Worm (Caenorhabditis elegans) whole organism, L4 larva: ENCODE data around the gene R09A1.3.

ENCODE experiments used
- F10B5.3 ChIP-seq: sonication (generic microtip); optimal IDR thresholded peaks from 2 replicates; lab custom pipeline; 2016; ENCODE audit warnings: mild to moderate bottlenecking, missing genetic modification characterization, missing compliant biosample characterization
- F37D6.2 ChIP-seq: sonication (generic microtip); optimal IDR thresholded peaks from 2 replicates; lab custom pipeline; 2016; ENCODE audit warnings: mild to moderate bottlenecking, missing genetic modification characterization, missing compliant biosample characterization
- R02D3.7 ChIP-seq: fragments of 150-350 bp; sonication (generic microtip); optimal IDR thresholded peaks from 3 replicates; lab custom pipeline; 2014; ENCODE audit warnings: missing biosample characterization, missing genetic modification characterization
- Y105C5A.15 ChIP-seq: fragments of 200-800 bp; sonication (Bioruptor generic); IDR thresholded peaks from 2 replicates; pipeline ENCODE4 v1.3.6; 2022; ENCODE audit warnings: missing genetic modification characterization, missing compliant biosample characterization
- Y5F2A.4 ChIP-seq: fragments of 200-800 bp; sonication (Bioruptor generic); optimal IDR thresholded peaks from 2 replicates; lab custom pipeline; 2018; ENCODE audit warnings: mild to moderate bottlenecking, missing genetic modification characterization, missing compliant biosample characterization
- Y75B8A.6 ChIP-seq: fragments of 200-800 bp; sonication (Bioruptor generic); IDR thresholded peaks from 2 replicates; pipeline ENCODE4 v1.3.6; 2022; ENCODE audit warnings: missing genetic modification reagents, missing genetic modification characterization, missing compliant biosample characterization
- ZK337.2 ChIP-seq: fragments of 200-800 bp; sonication (Bioruptor generic); IDR thresholded peaks from 2 replicates; pipeline ENCODE4 v1.3.6; 2022; ENCODE audit warnings: missing genetic modification reagents, missing genetic modification characterization, missing compliant biosample characterization
- ZK546.5 ChIP-seq, 2 experiments: sonication (generic microtip); optimal IDR thresholded peaks; 2 replicates each; lab custom pipeline; 2017; ENCODE audit warnings: missing biosample characterization in 2 of 2, missing genetic modification characterization in 2 of 2
- aha-1 ChIP-seq: fragments of 150-350 bp; peaks from one replicate; lab custom pipeline; 2014; ENCODE audit warnings: missing biosample characterization, missing genetic modification characterization
- ama-1 ChIP-seq: fragments of 150-350 bp; optimal IDR thresholded peaks from 2 replicates; lab custom pipeline; 2014; ENCODE audit warnings: inconsistent platforms, mixed read lengths
- attf-4 ChIP-seq: sonication (generic microtip); optimal IDR thresholded peaks from 3 replicates; lab custom pipeline; 2017; ENCODE audit warnings: missing biosample characterization, missing genetic modification characterization
- ceh-20 ChIP-seq: fragments of 200-800 bp; sonication (Bioruptor generic); IDR thresholded peaks from 2 replicates; pipeline ENCODE4 v1.3.6; 2022; ENCODE audit warnings: missing genetic modification reagents, missing genetic modification characterization, missing compliant biosample characterization
- ceh-32 ChIP-seq: sonication (generic microtip); optimal IDR thresholded peaks from 2 replicates; lab custom pipeline; 2016; ENCODE audit warnings: mild to moderate bottlenecking, missing genetic modification characterization, missing compliant biosample characterization; ENCODE audit not compliant: poor library complexity
- ceh-44 ChIP-seq: fragments of 200-800 bp; sonication (Bioruptor generic); IDR thresholded peaks from 2 replicates; pipeline ENCODE4 v1.3.6; 2022; ENCODE audit warnings: missing genetic modification reagents, missing genetic modification characterization, missing compliant biosample characterization
- ces-1 ChIP-seq: fragments of 150-350 bp; sonication (generic microtip); optimal IDR thresholded peaks from 4 replicates; lab custom pipeline; 2014; ENCODE audit warnings: missing biosample characterization, missing genetic modification reagents, missing genetic modification characterization
- cey-2 ChIP-seq: sonication (generic microtip); optimal IDR thresholded peaks from 3 replicates; lab custom pipeline; 2017; ENCODE audit warnings: missing genetic modification characterization, mild to moderate bottlenecking, missing compliant biosample characterization, antibody characterized with exemption, borderline replicate concordance; ENCODE audit not compliant: insufficient read depth
- ctbp-1 ChIP-seq: fragments of 200-800 bp; sonication (Bioruptor generic); IDR thresholded peaks from 2 replicates; pipeline ENCODE4 v1.3.6; 2022; ENCODE audit warnings: missing genetic modification reagents, missing genetic modification characterization, missing compliant biosample characterization
- duxl-1 ChIP-seq: sonication (generic microtip); optimal IDR thresholded peaks from 2 replicates; lab custom pipeline; 2016; ENCODE audit warnings: mild to moderate bottlenecking, missing genetic modification characterization, moderate library complexity, missing compliant biosample characterization; ENCODE audit not compliant: poor library complexity
- dve-1 ChIP-seq: sonication (generic microtip); optimal IDR thresholded peaks from 2 replicates; lab custom pipeline; 2017; ENCODE audit warnings: antibody characterized with exemption, mild to moderate bottlenecking, missing genetic modification characterization, missing compliant biosample characterization; ENCODE audit not compliant: insufficient read depth
- fkh-10 ChIP-seq: fragments of 150-350 bp; optimal IDR thresholded peaks from 2 replicates; lab custom pipeline; 2014; ENCODE audit warnings: missing biosample characterization, missing genetic modification reagents, missing genetic modification characterization
- hif-1 ChIP-seq, 2 experiments: sonication (generic microtip); optimal IDR thresholded peaks; 2 replicates each; lab custom pipeline; 2016 to 2017; ENCODE audit warnings: missing compliant biosample characterization in 2 of 2, missing genetic modification characterization in 2 of 2, missing genetic modification reagents in 2 of 2, missing genotype in 2 of 2, mild to moderate bottlenecking in 1 of 2
- hmg-1.1 ChIP-seq: fragments of 200-800 bp; sonication (Bioruptor generic); IDR thresholded peaks from 2 replicates; pipeline ENCODE4 v1.3.6; 2022; ENCODE audit warnings: missing genetic modification reagents, missing genetic modification characterization, missing compliant biosample characterization
- lin-1 ChIP-seq: fragments of 200-800 bp; sonication (Bioruptor generic); IDR thresholded peaks from 2 replicates; pipeline ENCODE4 v1.3.6; 2022; ENCODE audit warnings: missing genetic modification reagents, missing genetic modification characterization, missing compliant biosample characterization
- lin-13 ChIP-seq: fragments of 150-350 bp; optimal IDR thresholded peaks from 2 replicates; lab custom pipeline; 2014; ENCODE audit warnings: missing biosample characterization, missing genetic modification reagents, missing genetic modification characterization
- lin-39 ChIP-seq: fragments of 150-350 bp; optimal IDR thresholded peaks from 2 replicates; lab custom pipeline; 2014; ENCODE audit warnings: missing biosample characterization, missing genetic modification reagents, missing genetic modification characterization
- madf-9 ChIP-seq: fragments of 200-800 bp; sonication (Bioruptor generic); conservative IDR thresholded peaks from 2 replicates; pipeline ENCODE4 v1.3.6; 2022; ENCODE audit warnings: missing genetic modification reagents, missing genetic modification characterization, missing compliant biosample characterization
- mep-1 ChIP-seq: fragments of 150-350 bp; sonication (generic microtip); optimal IDR thresholded peaks from 3 replicates; lab custom pipeline; 2014; ENCODE audit warnings: missing biosample characterization, missing genetic modification characterization
- mes-2 ChIP-seq: sonication (generic microtip); optimal IDR thresholded peaks from 2 replicates; lab custom pipeline; 2016; ENCODE audit warnings: missing genotype, mild to moderate bottlenecking, missing genetic modification characterization, missing compliant biosample characterization; ENCODE audit not compliant: poor library complexity, severe bottlenecking
- mxl-2 ChIP-seq: fragments of 200-800 bp; sonication (Bioruptor generic); conservative IDR thresholded peaks from 2 replicates; pipeline ENCODE4 v1.3.6; 2022; ENCODE audit warnings: missing genetic modification reagents, missing genetic modification characterization, missing compliant biosample characterization
- mxl-3 ChIP-seq: fragments of 200-800 bp; sonication (Bioruptor generic); optimal IDR thresholded peaks from 2 replicates; lab custom pipeline; 2018; ENCODE audit warnings: mild to moderate bottlenecking, missing genetic modification characterization, missing compliant biosample characterization
- nhr-10 ChIP-seq: fragments of 150-350 bp; optimal IDR thresholded peaks from 2 replicates; lab custom pipeline; 2014; ENCODE audit warnings: missing biosample characterization, missing genetic modification characterization
- nhr-41 ChIP-seq: fragments of 200-800 bp; sonication (Bioruptor generic); IDR thresholded peaks from 2 replicates; pipeline ENCODE4 v1.3.6; 2022; ENCODE audit warnings: missing genetic modification reagents, missing genetic modification characterization, missing compliant biosample characterization
- nhr-6 ChIP-seq: fragments of 150-350 bp; optimal IDR thresholded peaks from 2 replicates; lab custom pipeline; 2014; ENCODE audit warnings: missing biosample characterization, missing genetic modification characterization
- pqm-1 ChIP-seq: sonication (generic microtip); optimal IDR thresholded peaks from 2 replicates; lab custom pipeline; 2017; ENCODE audit warnings: missing biosample characterization, missing genetic modification characterization
- saeg-2 ChIP-seq: fragments of 200-800 bp; sonication (Bioruptor generic); IDR thresholded peaks from 2 replicates; pipeline ENCODE4 v1.3.6; 2022; ENCODE audit warnings: missing genetic modification reagents, missing genetic modification characterization, missing compliant biosample characterization
- set-16 ChIP-seq: fragments of 200-800 bp; sonication (Bioruptor generic); IDR thresholded peaks from 2 replicates; pipeline ENCODE4 v1.3.6; 2022; ENCODE audit warnings: missing genetic modification reagents, missing genetic modification characterization, missing compliant biosample characterization
- snpc-4 ChIP-seq: fragments of 150-350 bp; optimal IDR thresholded peaks from 2 replicates; lab custom pipeline; 2014; ENCODE audit warnings: missing biosample characterization, missing genetic modification characterization
- vab-7 ChIP-seq: fragments of 200-800 bp; sonication (Bioruptor generic); IDR thresholded peaks from 2 replicates; pipeline ENCODE4 v1.3.6; 2022; ENCODE audit warnings: missing genetic modification reagents, missing genetic modification characterization, missing compliant biosample characterization
- zag-1 ChIP-seq: fragments of 150-350 bp; optimal IDR thresholded peaks from 2 replicates; lab custom pipeline; 2014; ENCODE audit warnings: missing biosample characterization, missing genetic modification characterization
- zfp-3 ChIP-seq: fragments of 200-800 bp; sonication (Bioruptor generic); conservative IDR thresholded peaks from 2 replicates; pipeline ENCODE4 v1.3.6; 2022; ENCODE audit warnings: missing genetic modification reagents, missing genetic modification characterization, missing compliant biosample characterization

The R09A1.3 gene

DNA sequence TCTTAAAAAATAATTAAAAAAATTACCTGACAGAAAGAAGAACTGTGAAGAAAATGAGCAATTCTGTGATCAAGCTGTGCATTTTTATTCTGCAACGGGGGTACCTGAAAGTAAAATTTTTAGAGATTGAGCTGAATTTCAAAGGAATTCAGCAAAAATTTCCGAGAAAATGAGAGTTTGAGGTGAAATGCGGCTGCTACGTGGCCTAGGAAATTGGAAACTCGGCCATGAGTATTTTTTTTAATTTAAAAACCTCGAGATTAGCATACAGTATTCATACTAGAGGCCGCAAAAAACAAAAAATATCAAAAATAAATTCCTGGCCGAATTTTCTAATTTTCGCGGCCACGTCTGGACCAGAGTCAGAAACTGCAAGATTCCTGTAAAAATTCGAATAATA, 6.4 kb upstream of the R09A1.3 start, which contains the start of gene flp-34:
Gene flp-34 (minus strand): TSS at position 101 of the 400 bp plus-strand sequence.
- TF ChIP-seq mep-1 (tag; lab: Kevin White, UChicago), result no peak
- TF ChIP-seq zfp-3 (GFP tag; lab: Robert Waterston, UW), result no peak
- no peak for TF ChIP-seq nhr-10
- no peak for TF ChIP-seq madf-9
- TF ChIP-seq snpc-4 (tag; lab: Kevin White, UChicago), result no peak
- no peak for TF ChIP-seq ceh-20 (GFP tag; lab: Robert Waterston, UW)
- no peak for TF ChIP-seq ces-1 (GFP tag; lab: Kevin White, UChicago)
- TF ChIP-seq, all 104 proteins: peak for 0

DNA sequence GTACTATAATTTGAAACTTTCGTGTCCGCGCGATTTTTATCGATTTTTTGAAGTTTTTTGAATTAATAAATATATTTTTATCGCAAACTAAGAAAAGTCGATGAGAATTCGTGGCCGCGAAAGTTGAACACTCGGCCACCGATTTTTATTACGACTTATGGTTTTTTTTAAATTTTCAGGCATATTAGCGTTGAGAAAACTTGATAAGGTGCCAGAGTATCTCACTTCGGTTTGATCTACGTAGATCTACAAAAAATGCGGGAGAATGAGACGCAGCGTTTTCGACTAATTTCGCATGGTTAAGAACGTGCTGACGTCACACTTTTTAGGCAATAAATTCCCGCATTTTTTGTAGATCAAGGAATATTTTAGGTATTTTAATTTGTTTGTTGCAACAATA, 3.5 kb downstream of the R09A1.3 start, which contains the start of gene pei-2:
Gene pei-2 (minus strand): TSS at position 101 of the 400 bp plus-strand sequence.
- TF ChIP-seq dve-1 (tag; lab: Kevin White, UChicago) (no peak), ceh-44 (GFP tag; lab: Robert Waterston, UW) (no peak), ama-1 (lab: Kevin White, UChicago) (no peak), nhr-41 (GFP tag; lab: Robert Waterston, UW) (no peak), ceh-32 (tag; lab: Kevin White, UChicago) (no peak), ZK337.2 (no peak), pqm-1 (tag; lab: Kevin White, UChicago) (no peak), ctbp-1 (GFP tag; lab: Robert Waterston, UW) (no peak), F37D6.2 (tag; lab: Kevin White, UChicago) (no peak), mxl-2 (GFP tag; lab: Robert Waterston, UW) (no peak), mes-2 (no peak), lin-39 (tag; lab: Kevin White, UChicago) (no peak), madf-9 (no peak), set-16 (GFP tag; lab: Robert Waterston, UW) (no peak), cey-2 (tag; lab: Kevin White, UChicago) (no peak)

DNA sequence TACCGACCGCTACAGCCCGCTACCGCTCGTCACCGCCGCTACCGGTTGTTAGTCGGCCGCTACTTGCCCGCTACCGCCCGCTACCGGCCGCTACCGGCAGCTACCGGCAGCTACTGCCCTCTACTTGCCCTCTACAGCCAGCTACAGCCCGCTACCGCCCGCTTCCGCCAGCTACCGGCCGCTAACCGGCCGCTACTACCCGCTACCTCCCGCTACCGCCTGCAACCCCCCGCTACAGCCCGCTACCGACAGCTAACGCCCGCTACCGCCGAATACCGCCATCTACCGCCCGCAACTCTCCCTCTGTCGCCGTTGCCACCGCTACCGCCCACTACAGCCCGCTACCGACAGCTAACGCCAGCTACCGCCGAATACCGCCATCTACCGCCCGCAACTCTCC, 5.4 kb downstream of the R09A1.3 start:
- TF ChIP-seq vab-7 (GFP tag; lab: Robert Waterston, UW) (0 out of 2 replicates have a peak, but pooled peaks have one; percentile 11), F10B5.3 (no peak), Y5F2A.4 (GFP tag; lab: Kevin White, UChicago) (no peak), hif-1 (tag; optimal IDR thresholded peaks at IDR 0.05; lab: Kevin White, UChicago) (no peak), set-16 (GFP tag; lab: Robert Waterston, UW) (peak; percentile 98), R02D3.7 (tag; lab: Kevin White, UChicago) (no peak), saeg-2 (GFP tag; lab: Robert Waterston, UW) (no peak), lin-13 (GFP tag; lab: Kevin White, UChicago) (no peak), nhr-6 (tag; lab: Kevin White, UChicago) (no peak), duxl-1 (tag; lab: Kevin White, UChicago) (no peak), fkh-10 (GFP tag; lab: Kevin White, UChicago) (no peak), zag-1 (tag; lab: Kevin White, UChicago) (no peak), aha-1 (peak; percentile 87), attf-4 (no peak), lin-1 (GFP tag; lab: Robert Waterston, UW) (no peak), hmg-1.1 (no peak), Y105C5A.15 (no peak), mxl-3 (GFP tag; lab: Kevin White, UChicago) (no peak), ZK546.5 (tag; optimal IDR thresholded peaks at IDR 0.05; lab: Kevin White, UChicago) (no peak), Y75B8A.6 (GFP tag; lab: Robert Waterston, UW) (no peak)
